Worm (Caenorhabditis elegans): Measurements from ENCODE around the gene ten-1.

DNA sequence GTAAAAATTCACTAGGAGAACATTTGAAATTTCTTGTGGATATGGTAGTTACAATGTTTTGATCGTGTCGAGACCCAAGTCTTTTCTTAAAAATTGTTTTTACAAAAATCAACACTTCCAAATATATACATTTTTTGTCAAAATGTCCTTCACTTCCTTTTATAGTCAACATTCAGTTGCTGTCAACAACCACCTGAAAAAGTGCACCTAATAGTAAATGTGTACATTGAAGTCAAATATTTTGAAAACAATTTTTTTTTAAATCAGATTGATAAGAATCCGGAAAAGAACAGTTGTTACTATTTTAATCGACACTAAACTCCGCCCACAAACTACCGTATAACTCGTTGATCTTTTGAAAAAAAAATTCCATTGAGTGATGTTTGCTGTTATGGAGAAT lies 74.9 kb downstream of the ten-1 start:
- no peak for TF ChIP-seq sox-4 (tag; optimal IDR thresholded peaks at IDR 0.05)
- no peak for TF ChIP-seq ref-2 (tag; optimal IDR thresholded peaks at IDR 0.05)

Data from whole organism, late embryonic.